Fruit fly (Drosophila melanogaster) whole organism, wandering third instar larva: ENCODE data around the gene CG7650.

ENCODE experiments used
- Abd-B ChIP-seq: fragments of >200 bp; optimal IDR thresholded peaks from 2 replicates; lab custom pipeline; 2017; ENCODE audit warnings: missing biosample characterization, missing genetic modification characterization
- CG9705 ChIP-seq: fragments of 200-800 bp; sonication (Bioruptor generic); optimal IDR thresholded peaks from 2 replicates; lab custom pipeline; 2018; ENCODE audit warnings: missing biosample characterization, mild to moderate bottlenecking, missing genetic modification characterization
- CrebA ChIP-seq: fragments of 200-800 bp; sonication (Bioruptor generic); optimal IDR thresholded peaks from 2 replicates; lab custom pipeline; 2016; ENCODE audit warnings: missing biosample characterization, mild to moderate bottlenecking, missing genetic modification characterization, borderline replicate concordance
- Dfd ChIP-seq: fragments of >200 bp; optimal IDR thresholded peaks from 2 replicates; lab custom pipeline; 2017; ENCODE audit warnings: missing biosample characterization, missing genetic modification characterization
- Dif ChIP-seq: fragments of 200-275, 200-300 bp; sonication (Bioruptor generic); optimal IDR thresholded peaks from 2 replicates; lab custom pipeline; 2018; ENCODE audit warnings: missing biosample characterization, missing genetic modification characterization; ENCODE audit not compliant: partially characterized antibody
- GATAd ChIP-seq: sonication (Bioruptor generic); optimal IDR thresholded peaks from 2 replicates; lab custom pipeline; 2016; ENCODE audit warnings: missing biosample characterization, missing genetic modification characterization
- HLH106 ChIP-seq: fragments of 200-800 bp; optimal IDR thresholded peaks from 3 replicates; lab custom pipeline; 2019; ENCODE audit warnings: missing biosample characterization, mild to moderate bottlenecking, missing genetic modification characterization, moderate library complexity
- Hnf4 ChIP-seq: fragments of 200-800 bp; sonication (Bioruptor generic); optimal IDR thresholded peaks from 2 replicates; lab custom pipeline; 2016; ENCODE audit warnings: missing biosample characterization, mild to moderate bottlenecking, missing genetic modification characterization
- Hr78 ChIP-seq: fragments of >200 bp; optimal IDR thresholded peaks from 2 replicates; lab custom pipeline; 2017; ENCODE audit warnings: missing biosample characterization, missing genetic modification characterization
- Hr83 ChIP-seq: fragments of 200-300 bp; sonication (Bioruptor generic); optimal IDR thresholded peaks from 2 replicates; lab custom pipeline; 2016; ENCODE audit warnings: missing biosample characterization, mild to moderate bottlenecking, missing genetic modification characterization, moderate library complexity; ENCODE audit not compliant: poor library complexity, severe bottlenecking
- Jra ChIP-seq: sonication (Bioruptor generic); optimal IDR thresholded peaks from 2 replicates; lab custom pipeline; 2016; ENCODE audit warnings: missing biosample characterization, missing genetic modification characterization
- Mio ChIP-seq: sonication (Bioruptor generic); optimal IDR thresholded peaks from 2 replicates; lab custom pipeline; 2016; ENCODE audit warnings: missing biosample characterization, missing genetic modification characterization
- Myc ChIP-seq: fragments of >200 bp; optimal IDR thresholded peaks from 2 replicates; lab custom pipeline; 2017
- OdsH ChIP-seq: fragments of 200-800 bp; sonication (Bioruptor generic); optimal IDR thresholded peaks from 2 replicates; lab custom pipeline; 2016; ENCODE audit warnings: missing biosample characterization, mild to moderate bottlenecking, missing genetic modification characterization
- Rel ChIP-seq, 2 experiments: fragments of 200-800 bp; sonication (Bioruptor generic) in 1 of 2; optimal IDR thresholded peaks; 2 replicates in 1 of 2; 3 replicates in 1 of 2; lab custom pipeline; 2016 to 2019; ENCODE audit warnings: mild to moderate bottlenecking in 2 of 2, missing biosample characterization in 2 of 2, missing genetic modification characterization in 2 of 2, moderate library complexity in 1 of 2
- Sp1 ChIP-seq: fragments of 200-800 bp; sonication (Bioruptor generic); optimal IDR thresholded peaks from 3 replicates; lab custom pipeline; 2019; ENCODE audit warnings: missing biosample characterization, mild to moderate bottlenecking, missing genetic modification characterization, moderate library complexity
- Vsx2 ChIP-seq: fragments of 200-300, 225-300 bp; sonication (Bioruptor generic); optimal IDR thresholded peaks from 2 replicates; lab custom pipeline; 2018; ENCODE audit warnings: missing biosample characterization, missing genetic modification characterization; ENCODE audit not compliant: partially characterized antibody
- br ChIP-seq: fragments of 200-800 bp; sonication (Bioruptor generic); optimal IDR thresholded peaks from 2 replicates; lab custom pipeline; 2016; ENCODE audit warnings: missing biosample characterization, missing genetic modification characterization
- brk ChIP-seq: fragments of 200-800 bp; sonication (Bioruptor generic); optimal IDR thresholded peaks from 2 replicates; lab custom pipeline; 2016; ENCODE audit warnings: missing biosample characterization, mild to moderate bottlenecking, missing genetic modification characterization
- dl ChIP-seq, 2 experiments: fragments of 175-275, 200-275 bp in 1 of 2; fragments of 200-275 bp in 1 of 2; sonication (Bioruptor generic); optimal IDR thresholded peaks; lab custom pipeline; 2018; ENCODE audit warnings: mild to moderate bottlenecking in 2 of 2, missing biosample characterization in 2 of 2, missing genetic modification characterization in 2 of 2, moderate library complexity in 2 of 2; ENCODE audit not compliant: partially characterized antibody in 2 of 2, insufficient read depth in 1 of 2
- dmrt93B ChIP-seq: fragments of 200-800 bp; sonication (Bioruptor generic); optimal IDR thresholded peaks from 2 replicates; lab custom pipeline; 2018; ENCODE audit warnings: missing biosample characterization, mild to moderate bottlenecking, missing genetic modification characterization
- dsf ChIP-seq: sonication (Bioruptor generic); optimal IDR thresholded peaks from 2 replicates; lab custom pipeline; 2016; ENCODE audit warnings: missing biosample characterization, missing genetic modification characterization, borderline replicate concordance
- ey ChIP-seq: fragments of 200-800 bp; sonication (Bioruptor generic); optimal IDR thresholded peaks from 2 replicates; lab custom pipeline; 2016; ENCODE audit warnings: missing biosample characterization, missing genetic modification characterization
- foxo ChIP-seq, 2 experiments: fragments of 200-800 bp; sonication (Bioruptor generic); optimal IDR thresholded peaks; 2 replicates in 1 of 2; 3 replicates in 1 of 2; lab custom pipeline; 2016 to 2017; ENCODE audit warnings: missing biosample characterization in 2 of 2, missing genetic modification characterization in 2 of 2
- fru ChIP-seq: fragments of 200-800 bp; sonication (Bioruptor generic); optimal IDR thresholded peaks from 3 replicates; lab custom pipeline; 2016; ENCODE audit warnings: missing biosample characterization, mild to moderate bottlenecking, missing genetic modification characterization
- h ChIP-seq: fragments of 200-800 bp; sonication (Bioruptor generic); optimal IDR thresholded peaks from 3 replicates; lab custom pipeline; 2016; ENCODE audit warnings: missing biosample characterization, mild to moderate bottlenecking, missing genetic modification characterization
- jim ChIP-seq: fragments of 175-275, 200-325 bp; sonication (Bioruptor generic); optimal IDR thresholded peaks from 2 replicates; lab custom pipeline; 2016; ENCODE audit warnings: missing biosample characterization, mild to moderate bottlenecking, missing genetic modification characterization
- lola ChIP-seq: fragments of >200 bp; optimal IDR thresholded peaks from 2 replicates; lab custom pipeline; 2017; ENCODE audit warnings: missing biosample characterization, missing genetic modification characterization
- pan ChIP-seq: fragments of >200 bp; optimal IDR thresholded peaks from 2 replicates; lab custom pipeline; 2017
- psq ChIP-seq: fragments of 200-800 bp; sonication (Bioruptor generic); optimal IDR thresholded peaks from 3 replicates; lab custom pipeline; 2017; ENCODE audit warnings: missing biosample characterization, mild to moderate bottlenecking, missing genetic modification characterization, moderate library complexity
- rgr ChIP-seq: fragments of 200-800 bp; sonication (Bioruptor generic); optimal IDR thresholded peaks from 3 replicates; lab custom pipeline; 2016; ENCODE audit warnings: missing biosample characterization, mild to moderate bottlenecking, missing genetic modification characterization
- sage ChIP-seq: fragments of 200-800 bp; sonication (Bioruptor generic); optimal IDR thresholded peaks from 2 replicates; lab custom pipeline; 2016; ENCODE audit warnings: missing biosample characterization, mild to moderate bottlenecking, missing genetic modification characterization
- tai ChIP-seq: sonication (Bioruptor generic); optimal IDR thresholded peaks from 2 replicates; lab custom pipeline; 2016; ENCODE audit warnings: missing biosample characterization, missing genetic modification characterization
- usp ChIP-seq: fragments of >200 bp; optimal IDR thresholded peaks from 2 replicates; lab custom pipeline; 2017; ENCODE audit warnings: missing biosample characterization, missing genetic modification characterization
- woc ChIP-seq: sonication (Bioruptor generic); optimal IDR thresholded peaks from 2 replicates; lab custom pipeline; 2016; ENCODE audit warnings: missing biosample characterization, mild to moderate bottlenecking, missing genetic modification characterization

The CG7650 gene

DNA sequence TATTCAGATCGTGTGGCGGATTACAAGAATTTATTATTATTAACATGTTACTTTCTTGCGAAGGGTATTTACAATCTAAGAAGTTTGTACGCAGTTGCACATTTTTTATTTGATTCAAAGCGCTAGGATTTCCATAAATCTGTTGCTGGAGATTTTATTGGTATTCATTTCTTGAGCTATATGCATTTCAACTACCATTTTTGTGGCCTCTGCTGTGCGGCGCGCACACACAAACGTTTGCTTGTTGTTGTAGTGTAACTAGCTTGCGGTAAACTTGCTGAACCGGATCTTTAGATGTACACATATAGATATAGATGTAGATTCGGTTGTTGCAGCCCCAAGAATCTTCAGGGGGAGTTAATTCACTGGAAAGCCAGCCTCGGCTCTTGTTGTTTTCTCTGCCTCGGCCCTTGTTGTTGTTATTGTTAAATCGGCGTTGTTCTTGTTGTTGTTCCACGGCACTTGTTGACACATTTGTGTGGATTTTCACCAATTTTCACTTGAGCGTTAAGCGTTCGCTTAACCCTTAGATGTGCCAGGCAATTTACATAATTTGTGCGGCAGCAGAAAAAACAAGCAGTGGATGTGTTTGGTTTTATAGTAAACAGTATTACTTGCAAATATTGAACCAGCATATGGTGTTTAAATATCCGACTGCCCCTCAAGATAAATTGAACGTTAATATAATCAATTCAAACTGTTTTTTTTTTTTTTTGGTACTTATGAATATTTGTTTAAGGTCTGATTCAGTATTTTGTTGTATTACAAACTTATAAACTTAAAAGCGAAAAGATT is 19.2 kb downstream of the CG7650 start:
- TF ChIP-seq h (no peak), pan (lab: Kevin White, UChicago) (no peak), dsf (GFP tag; lab: Kevin White, UChicago) (no peak)
- TF ChIP-seq, all 38 proteins: peak for 0

dm6 chr3L:15589746-15590145 is 20.4 kb downstream of the CG7650 start:
- no peak for TF ChIP-seq rgr
- TF ChIP-seq lola: no peak
- TF ChIP-seq dl (GFP tag; optimal IDR thresholded peaks at IDR 0.05; lab: Kevin White, UChicago; ENCODE audit: insufficient read depth in 1 of 2, partially characterized antibody in 2 of 2): no peak
- TF ChIP-seq foxo (GFP tag; optimal IDR thresholded peaks at IDR 0.05; lab: Kevin White, UChicago): no peak
- no peak for TF ChIP-seq Dif (GFP tag; lab: Kevin White, UChicago)
- no peak for TF ChIP-seq h
- TF ChIP-seq Hr83 (GFP tag; lab: Kevin White, UChicago): no peak
- TF ChIP-seq sage (GFP tag; lab: Kevin White, UChicago): no peak
- no peak for TF ChIP-seq fru (GFP tag; lab: Kevin White, UChicago)
- no peak for TF ChIP-seq dmrt93B (GFP tag; lab: Kevin White, UChicago)
- TF ChIP-seq tai (GFP tag; lab: Kevin White, UChicago): no peak
- TF ChIP-seq GATAd (GFP tag; lab: Kevin White, UChicago): no peak
- TF ChIP-seq Vsx2 (GFP tag; lab: Kevin White, UChicago): no peak
- TF ChIP-seq Hr78 (GFP tag; lab: Kevin White, UChicago): no peak
- no peak for TF ChIP-seq CrebA (GFP tag; lab: Kevin White, UChicago)

DNA sequence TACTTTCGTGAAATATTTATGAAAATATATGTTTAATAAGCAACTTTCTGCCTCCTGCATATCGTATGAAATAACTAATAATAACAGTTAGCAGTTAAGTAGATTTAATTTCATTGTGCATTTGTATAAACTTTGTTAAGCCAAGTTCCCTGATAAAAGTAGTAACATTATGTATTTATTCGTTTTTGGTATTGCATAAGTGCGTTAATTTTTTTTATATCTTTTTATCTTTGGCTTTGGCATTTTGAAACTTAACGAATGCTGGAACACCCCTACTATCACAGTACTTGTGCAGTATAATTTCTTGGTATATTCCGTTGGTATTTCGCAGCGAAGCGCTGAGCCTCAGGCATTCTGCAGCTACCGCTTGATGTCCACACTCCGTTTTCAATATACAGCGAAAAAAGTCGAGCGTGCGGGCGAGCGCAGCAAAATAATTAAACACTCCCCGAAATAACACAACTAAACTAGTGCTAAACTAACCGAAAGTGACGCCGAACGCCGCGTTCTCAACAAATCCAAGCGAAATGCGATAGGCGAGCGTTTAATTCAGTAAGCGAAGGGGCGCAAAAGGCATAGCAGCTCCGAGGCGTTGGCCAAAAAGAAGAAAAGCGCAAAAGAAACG is 21.6 kb downstream of the CG7650 start, which contains the start of gene RhoGAP71E:
Gene RhoGAP71E (plus strand): TSS at position 347 of the 625 bp plus-strand sequence.
- peak; percentile 44 for TF ChIP-seq br (GFP tag; lab: Kevin White, UChicago)
- TF ChIP-seq Vsx2 (GFP tag; lab: Kevin White, UChicago): no peak
- TF ChIP-seq h: peak; percentile 19
- TF ChIP-seq Sp1 (GFP tag; lab: Kevin White, UChicago): peak; percentile 57
- TF ChIP-seq foxo (GFP tag; optimal IDR thresholded peaks at IDR 0.05; lab: Kevin White, UChicago): peak in 1 of 2 experiments; percentile 44
- TF ChIP-seq Rel (GFP tag; optimal IDR thresholded peaks at IDR 0.05; lab: Kevin White, UChicago): no peak
- peak; percentile 50 for TF ChIP-seq Rel (tag; optimal IDR thresholded peaks at IDR 0.05; lab: Kevin White, UChicago)
- TF ChIP-seq HLH106 (tag; lab: Kevin White, UChicago): peak; percentile 55
- peak; percentile 5 for TF ChIP-seq woc (GFP tag; lab: Kevin White, UChicago)
- TF ChIP-seq Hr83 (GFP tag; lab: Kevin White, UChicago): peak; percentile 44
- no peak for TF ChIP-seq Dfd (GFP tag; lab: Kevin White, UChicago)
- TF ChIP-seq OdsH (GFP tag; lab: Kevin White, UChicago): peak; percentile 36
- TF ChIP-seq psq (GFP tag; lab: Kevin White, UChicago): peak; percentile 97
- no peak for TF ChIP-seq Dif (GFP tag; lab: Kevin White, UChicago)
- TF ChIP-seq Jra (GFP tag; lab: Kevin White, UChicago): no peak
- peak; percentile 23 for TF ChIP-seq Hnf4 (GFP tag; lab: Kevin White, UChicago)
- TF ChIP-seq rgr: peak; percentile 57

dm6 chr3L:15587445-15588381 is 22.5 kb downstream of the CG7650 start, which contains the start of gene CG7656:
Gene CG7656 (minus strand): TSS chr3L:15588175.
- TF ChIP-seq CG9705 (GFP tag; lab: Kevin White, UChicago): peak; percentile 18
- peak; percentile 48 for TF ChIP-seq OdsH (GFP tag; lab: Kevin White, UChicago)
- no peak for TF ChIP-seq Mio (GFP tag; lab: Kevin White, UChicago)
- no peak for TF ChIP-seq Abd-B (GFP tag; lab: Kevin White, UChicago)
- peak; percentile 5 for TF ChIP-seq Jra (GFP tag; lab: Kevin White, UChicago)
- TF ChIP-seq Hnf4 (GFP tag; lab: Kevin White, UChicago): peak; percentile 80
- TF ChIP-seq GATAd (GFP tag; lab: Kevin White, UChicago): no peak
- TF ChIP-seq psq (GFP tag; lab: Kevin White, UChicago): peak; percentile 27
- peak in 1 of 2 experiments; percentile 80 for TF ChIP-seq foxo (GFP tag; optimal IDR thresholded peaks at IDR 0.05; lab: Kevin White, UChicago)
- TF ChIP-seq sage (GFP tag; lab: Kevin White, UChicago): no peak
- no peak for TF ChIP-seq pan (lab: Kevin White, UChicago)
- TF ChIP-seq usp: no peak
- TF ChIP-seq jim (GFP tag; lab: Kevin White, UChicago): peak; percentile 7
- no peak for TF ChIP-seq Myc (lab: Kevin White, UChicago)
- TF ChIP-seq tai (GFP tag; lab: Kevin White, UChicago): no peak
- TF ChIP-seq Hr83 (GFP tag; lab: Kevin White, UChicago): peak; percentile 94
- TF ChIP-seq Rel (GFP tag; optimal IDR thresholded peaks at IDR 0.05; lab: Kevin White, UChicago): no peak
- peak; percentile 58 for TF ChIP-seq Rel (tag; optimal IDR thresholded peaks at IDR 0.05; lab: Kevin White, UChicago)
- peak; percentile 58 for TF ChIP-seq ey
- no peak for TF ChIP-seq brk (GFP tag; lab: Kevin White, UChicago)
- TF ChIP-seq dl (GFP tag; optimal IDR thresholded peaks at IDR 0.05; lab: Kevin White, UChicago; ENCODE audit: insufficient read depth in 1 of 2, partially characterized antibody in 2 of 2): no peak
- TF ChIP-seq fru (GFP tag; lab: Kevin White, UChicago): peak; percentile 76
- peak; percentile 60 for TF ChIP-seq br (GFP tag; lab: Kevin White, UChicago)
- TF ChIP-seq Dif (GFP tag; lab: Kevin White, UChicago): no peak
